Worm (Caenorhabditis elegans) whole organism, L4 larva: Measurements from ENCODE around the gene F53B3.3.
A peak's percentile ranks its signal among the peaks of the same experiment; 100 is the strongest.

Experiments
- D1046.2 ChIP-seq: fragments of 200-800 bp; sonication (Bioruptor generic); IDR thresholded peaks from 2 replicates; pipeline ENCODE4 v1.3.6; 2022; ENCODE audit warnings: missing genetic modification characterization, missing compliant biosample characterization
- F10B5.3 ChIP-seq: sonication (generic microtip); optimal IDR thresholded peaks from 2 replicates; lab custom pipeline; 2016; ENCODE audit warnings: mild to moderate bottlenecking, missing genetic modification characterization, missing compliant biosample characterization
- F44E2.7 ChIP-seq: fragments of 200-800 bp; sonication (Bioruptor generic); IDR thresholded peaks from 2 replicates; pipeline ENCODE4 v2.1.2; 2022; ENCODE audit warnings: missing genetic modification characterization, missing compliant biosample characterization
- Y48G9A.11 ChIP-seq: fragments of 200-800 bp; sonication (Bioruptor generic); IDR thresholded peaks from 2 replicates; pipeline ENCODE4 v1.3.6; 2022; ENCODE audit warnings: missing genetic modification reagents, missing genetic modification characterization, missing compliant biosample characterization
- Y5F2A.4 ChIP-seq: fragments of 200-800 bp; sonication (Bioruptor generic); optimal IDR thresholded peaks from 2 replicates; lab custom pipeline; 2018; ENCODE audit warnings: mild to moderate bottlenecking, missing genetic modification characterization, missing compliant biosample characterization
- aly-2 ChIP-seq: sonication (generic microtip); optimal IDR thresholded peaks from 2 replicates; lab custom pipeline; 2018; ENCODE audit warnings: missing biosample characterization, missing genetic modification characterization
- ama-1 ChIP-seq: fragments of 150-350 bp; optimal IDR thresholded peaks from 2 replicates; lab custom pipeline; 2014; ENCODE audit warnings: inconsistent platforms, mixed read lengths
- ceh-44 ChIP-seq: fragments of 200-800 bp; sonication (Bioruptor generic); IDR thresholded peaks from 2 replicates; pipeline ENCODE4 v1.3.6; 2022; ENCODE audit warnings: missing genetic modification reagents, missing genetic modification characterization, missing compliant biosample characterization
- cey-2 ChIP-seq: sonication (generic microtip); optimal IDR thresholded peaks from 3 replicates; lab custom pipeline; 2017; ENCODE audit warnings: missing genetic modification characterization, mild to moderate bottlenecking, missing compliant biosample characterization, antibody characterized with exemption, borderline replicate concordance; ENCODE audit not compliant: insufficient read depth
- daf-12 ChIP-seq: fragments of 150-350 bp; optimal IDR thresholded peaks from 2 replicates; lab custom pipeline; 2014; ENCODE audit warnings: missing biosample characterization, missing genetic modification reagents, missing genetic modification characterization
- daf-8 ChIP-seq: fragments of 200-800 bp; sonication (Bioruptor generic); IDR thresholded peaks from 2 replicates; pipeline ENCODE4 v1.3.6; 2022; ENCODE audit warnings: missing genetic modification characterization, missing compliant biosample characterization
- dmd-6 ChIP-seq: fragments of 200-800 bp; sonication (Bioruptor generic); IDR thresholded peaks from 2 replicates; pipeline ENCODE4 v1.3.6; 2022; ENCODE audit warnings: missing genetic modification reagents, missing genetic modification characterization, missing compliant biosample characterization
- dpl-1 ChIP-seq: fragments of 150-350 bp; optimal IDR thresholded peaks from 2 replicates; lab custom pipeline; 2014; ENCODE audit warnings: missing biosample characterization, missing genetic modification reagents, missing genetic modification characterization
- dve-1 ChIP-seq: sonication (generic microtip); optimal IDR thresholded peaks from 2 replicates; lab custom pipeline; 2017; ENCODE audit warnings: antibody characterized with exemption, mild to moderate bottlenecking, missing genetic modification characterization, missing compliant biosample characterization; ENCODE audit not compliant: insufficient read depth
- fos-1 ChIP-seq: fragments of 150-350 bp; optimal IDR thresholded peaks from 2 replicates; lab custom pipeline; 2014; ENCODE audit warnings: missing biosample characterization, missing genetic modification characterization
- gei-8 ChIP-seq: fragments of 200-800 bp; sonication (Bioruptor generic); optimal IDR thresholded peaks from 2 replicates; lab custom pipeline; 2018; ENCODE audit warnings: mild to moderate bottlenecking, missing genetic modification characterization, missing compliant biosample characterization
- hlh-11 ChIP-seq: fragments of 200-800 bp; sonication (Bioruptor generic); optimal IDR thresholded peaks from 2 replicates; lab custom pipeline; 2018; ENCODE audit warnings: mild to moderate bottlenecking, missing genetic modification characterization, missing compliant biosample characterization
- hlh-30 ChIP-seq: sonication (generic microtip); optimal IDR thresholded peaks from 2 replicates; lab custom pipeline; 2017; ENCODE audit warnings: antibody characterized with exemption, mild to moderate bottlenecking, missing genetic modification characterization, missing compliant biosample characterization; ENCODE audit not compliant: insufficient read depth
- lin-29 ChIP-seq: fragments of 200-800 bp; sonication (Bioruptor generic); IDR thresholded peaks from 2 replicates; pipeline ENCODE4 v1.3.6; 2022; ENCODE audit warnings: missing genetic modification reagents, missing genetic modification characterization, missing compliant biosample characterization
- lin-38 ChIP-seq: fragments of 200-800 bp; sonication (Bioruptor generic); IDR thresholded peaks from 2 replicates; pipeline ENCODE4 v1.3.6; 2022; ENCODE audit warnings: missing genetic modification reagents, missing genetic modification characterization, missing compliant biosample characterization
- lin-39 ChIP-seq: fragments of 150-350 bp; optimal IDR thresholded peaks from 2 replicates; lab custom pipeline; 2014; ENCODE audit warnings: missing biosample characterization, missing genetic modification reagents, missing genetic modification characterization
- lir-3 ChIP-seq: sonication (generic microtip); optimal IDR thresholded peaks from 2 replicates; lab custom pipeline; 2016; ENCODE audit warnings: mild to moderate bottlenecking, missing genetic modification characterization, missing compliant biosample characterization
- lsy-2 ChIP-seq, 2 experiments: fragments of 150-350 bp in 1 of 2; sonication (generic microtip) in 1 of 2; optimal IDR thresholded peaks; 2 replicates each; lab custom pipeline; 2014 to 2017; ENCODE audit warnings: missing biosample characterization in 2 of 2, missing genetic modification characterization in 2 of 2
- madf-9 ChIP-seq: fragments of 200-800 bp; sonication (Bioruptor generic); conservative IDR thresholded peaks from 2 replicates; pipeline ENCODE4 v1.3.6; 2022; ENCODE audit warnings: missing genetic modification reagents, missing genetic modification characterization, missing compliant biosample characterization
- mdl-1 ChIP-seq, 2 experiments: fragments of 150-350 bp in 1 of 2; sonication (generic microtip) in 1 of 2; optimal IDR thresholded peaks; 2 replicates each; lab custom pipeline; 2014 to 2017; ENCODE audit warnings: missing biosample characterization in 2 of 2, missing genetic modification characterization in 2 of 2
- mdt-29 ChIP-seq: fragments of 200-800 bp; sonication (Bioruptor generic); IDR thresholded peaks from 2 replicates; pipeline ENCODE4 v1.3.6; 2022; ENCODE audit warnings: missing genetic modification reagents, missing genetic modification characterization, missing compliant biosample characterization
- mep-1 ChIP-seq: fragments of 150-350 bp; sonication (generic microtip); optimal IDR thresholded peaks from 3 replicates; lab custom pipeline; 2014; ENCODE audit warnings: missing biosample characterization, missing genetic modification characterization
- mes-2 ChIP-seq: sonication (generic microtip); optimal IDR thresholded peaks from 2 replicates; lab custom pipeline; 2016; ENCODE audit warnings: missing genotype, mild to moderate bottlenecking, missing genetic modification characterization, missing compliant biosample characterization; ENCODE audit not compliant: poor library complexity, severe bottlenecking
- mxl-3 ChIP-seq: fragments of 200-800 bp; sonication (Bioruptor generic); optimal IDR thresholded peaks from 2 replicates; lab custom pipeline; 2018; ENCODE audit warnings: mild to moderate bottlenecking, missing genetic modification characterization, missing compliant biosample characterization
- nhr-25 ChIP-seq: sonication (generic microtip); optimal IDR thresholded peaks from 2 replicates; lab custom pipeline; 2017; ENCODE audit warnings: missing genetic modification characterization, mild to moderate bottlenecking, missing compliant biosample characterization, antibody characterized with exemption, moderate library complexity, borderline replicate concordance; ENCODE audit not compliant: insufficient read depth
- nhr-28 ChIP-seq: fragments of 150-350 bp; optimal IDR thresholded peaks from 2 replicates; lab custom pipeline; 2014; ENCODE audit warnings: missing biosample characterization, missing genetic modification characterization
- nhr-42 ChIP-seq: fragments of 200-800 bp; sonication (Bioruptor generic); IDR thresholded peaks from 2 replicates; pipeline ENCODE4 v1.3.6; 2022; ENCODE audit warnings: missing genetic modification characterization, missing compliant biosample characterization
- nhr-48 ChIP-seq: sonication (generic microtip); optimal IDR thresholded peaks from 2 replicates; lab custom pipeline; 2016; ENCODE audit warnings: mild to moderate bottlenecking, missing genetic modification characterization, missing compliant biosample characterization
- nhr-76 ChIP-seq: fragments of 150-350 bp; optimal IDR thresholded peaks from 2 replicates; lab custom pipeline; 2014; ENCODE audit warnings: missing biosample characterization, missing genetic modification characterization
- nhr-77 ChIP-seq: fragments of 150-350 bp; optimal IDR thresholded peaks from 2 replicates; lab custom pipeline; 2014; ENCODE audit warnings: missing biosample characterization, missing genetic modification characterization
- saeg-2 ChIP-seq: fragments of 200-800 bp; sonication (Bioruptor generic); IDR thresholded peaks from 2 replicates; pipeline ENCODE4 v1.3.6; 2022; ENCODE audit warnings: missing genetic modification reagents, missing genetic modification characterization, missing compliant biosample characterization
- set-16 ChIP-seq: fragments of 200-800 bp; sonication (Bioruptor generic); IDR thresholded peaks from 2 replicates; pipeline ENCODE4 v1.3.6; 2022; ENCODE audit warnings: missing genetic modification reagents, missing genetic modification characterization, missing compliant biosample characterization
- snpc-1.2 ChIP-seq: fragments of 200-800 bp; sonication (Bioruptor generic); IDR thresholded peaks from 2 replicates; pipeline ENCODE4 v1.3.6; 2022; ENCODE audit warnings: missing genetic modification reagents, missing genetic modification characterization, missing compliant biosample characterization
- snpc-4 ChIP-seq: fragments of 150-350 bp; optimal IDR thresholded peaks from 2 replicates; lab custom pipeline; 2014; ENCODE audit warnings: missing biosample characterization, missing genetic modification characterization
- spr-1 ChIP-seq: sonication (generic microtip); optimal IDR thresholded peaks from 2 replicates; lab custom pipeline; 2016; ENCODE audit warnings: mild to moderate bottlenecking, missing genetic modification characterization, missing compliant biosample characterization
- unc-39 ChIP-seq: sonication (generic microtip); optimal IDR thresholded peaks from 2 replicates; lab custom pipeline; 2017; ENCODE audit warnings: missing biosample characterization, missing genetic modification characterization
- unc-62 ChIP-seq, 3 experiments: fragments of 150-350 bp in 1 of 3; sonication (generic microtip); optimal IDR thresholded peaks in 2 of 3; peaks in 1 of 3; 1 replicate in 1 of 3; 2 replicates in 2 of 3; lab custom pipeline; 2014 to 2017; ENCODE audit warnings: missing biosample characterization in 3 of 3, missing genetic modification characterization in 3 of 3, missing genetic modification reagents in 3 of 3, missing genotype in 1 of 3
- zfp-3 ChIP-seq: fragments of 200-800 bp; sonication (Bioruptor generic); conservative IDR thresholded peaks from 2 replicates; pipeline ENCODE4 v1.3.6; 2022; ENCODE audit warnings: missing genetic modification reagents, missing genetic modification characterization, missing compliant biosample characterization
- ztf-7 ChIP-seq: fragments of 150-350 bp; optimal IDR thresholded peaks from 2 replicates; lab custom pipeline; 2014; ENCODE audit warnings: missing biosample characterization, missing genetic modification characterization

F53B3.3 gene

DNA sequence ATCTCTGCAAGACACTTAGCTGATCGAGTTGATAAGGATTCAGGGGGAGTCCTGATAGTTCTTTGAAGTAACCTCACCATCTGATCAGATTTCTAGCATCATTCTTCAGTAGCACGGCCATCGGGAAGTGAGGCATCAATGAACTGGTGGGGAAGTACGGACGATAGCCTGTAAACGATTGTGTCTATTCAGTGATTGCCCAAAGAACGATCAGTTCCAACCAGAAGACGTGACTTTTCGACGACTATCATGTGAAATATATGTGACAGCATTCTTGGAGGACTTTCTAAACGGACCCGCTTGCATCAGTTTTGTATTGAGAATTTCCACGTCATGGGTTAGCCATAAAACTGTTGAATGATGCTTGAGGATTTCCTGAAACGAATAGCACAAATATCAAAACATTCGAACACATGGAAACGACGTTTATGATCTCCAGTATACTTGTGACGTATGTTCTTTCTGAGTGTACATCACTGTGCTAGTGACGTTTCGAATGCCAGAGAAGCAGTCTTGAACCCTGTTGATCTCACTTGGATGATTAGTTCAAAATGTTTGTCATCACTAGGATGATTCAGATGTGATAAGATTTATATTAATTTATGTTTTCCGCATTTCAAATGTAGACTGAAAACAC is 22.2 kb upstream of the F53B3.3 start (continued):
- TF ChIP-seq nhr-76 (tag; lab: Kevin White, UChicago) = no peak
- 0 out of 2 replicates have a peak, but pooled peaks have one; percentile 15 for TF ChIP-seq zfp-3 (GFP tag; lab: Robert Waterston, UW)
- no peak for TF ChIP-seq F44E2.7 (GFP tag; lab: Robert Waterston, UW)
- TF ChIP-seq lir-3 (tag; lab: Kevin White, UChicago) = no peak
- no peak for TF ChIP-seq Y48G9A.11
- TF ChIP-seq nhr-48 (tag; lab: Kevin White, UChicago) = peak; percentile 71
- no peak for TF ChIP-seq ztf-7 (tag; lab: Kevin White, UChicago)
- TF ChIP-seq gei-8 = no peak
- TF ChIP-seq madf-9 = no peak
- no peak for TF ChIP-seq dpl-1 (GFP tag; lab: Kevin White, UChicago)
- TF ChIP-seq lin-29 = no peak
- TF ChIP-seq mes-2 (tag; lab: Kevin White, UChicago) = peak; percentile 18
- no peak for TF ChIP-seq aly-2
- TF ChIP-seq saeg-2 (GFP tag; lab: Robert Waterston, UW) = no peak
- 0 out of 2 replicates have a peak, but pooled peaks have one; percentile 14 for TF ChIP-seq dmd-6 (GFP tag; lab: Robert Waterston, UW)
- TF ChIP-seq nhr-28 (tag; lab: Kevin White, UChicago) = peak; percentile 55
- no peak for TF ChIP-seq nhr-77 (tag; lab: Kevin White, UChicago)
- no peak for TF ChIP-seq daf-8 (GFP tag; lab: Robert Waterston, UW)
- TF ChIP-seq ceh-44 = no peak
- no peak for TF ChIP-seq lin-38
- no peak for TF ChIP-seq cey-2 (tag; lab: Kevin White, UChicago)
- TF ChIP-seq set-16 (GFP tag; lab: Robert Waterston, UW) = no peak
- no peak for TF ChIP-seq mep-1 (tag; lab: Kevin White, UChicago)
- TF ChIP-seq F10B5.3 (tag; lab: Kevin White, UChicago) = no peak
- TF ChIP-seq lin-39 (tag; lab: Kevin White, UChicago) = no peak
- TF ChIP-seq hlh-11 = peak; percentile 35

ce11 chrX:2891879-2892278 is 20.9 kb upstream of the F53B3.3 start:
- no peak for TF ChIP-seq unc-39
- TF ChIP-seq snpc-1.2 (GFP tag; lab: Robert Waterston, UW) = 0 out of 2 replicates have a peak, but pooled peaks have one; percentile 40
- TF ChIP-seq mdt-29 = 0 out of 2 replicates have a peak, but pooled peaks have one; percentile 19
- TF ChIP-seq nhr-42 (GFP tag; lab: Robert Waterston, UW) = 0 out of 2 replicates have a peak, but pooled peaks have one; percentile 58
- TF ChIP-seq snpc-4 (tag; lab: Kevin White, UChicago) = peak; percentile 73
- TF ChIP-seq, all 104 proteins: peak for 4

DNA sequence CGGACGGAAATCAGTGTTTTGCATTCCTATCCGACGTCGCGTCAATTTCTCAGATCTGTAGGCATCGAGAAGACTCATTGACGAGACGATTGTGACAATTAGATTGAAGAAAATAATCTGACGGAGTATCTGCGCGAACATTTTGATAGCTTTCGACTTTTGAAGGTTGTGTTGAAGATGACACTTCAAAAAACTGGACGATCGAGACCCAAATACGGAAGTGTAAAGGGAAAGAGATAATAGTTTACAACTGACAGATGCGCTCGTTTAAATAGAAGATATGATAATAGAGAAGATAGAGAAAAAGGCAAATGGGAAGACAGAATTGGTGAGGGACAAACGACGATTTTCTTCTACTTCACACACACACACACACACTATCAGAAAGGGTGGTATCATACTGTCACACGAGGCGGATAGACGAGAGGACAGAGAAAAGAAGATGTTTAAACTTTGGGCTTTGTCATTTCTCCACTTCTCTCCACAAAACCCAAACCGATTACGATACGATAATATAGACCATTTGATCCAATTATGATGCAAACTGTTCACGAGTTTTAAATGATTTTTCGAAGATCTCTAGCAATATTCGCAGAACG is 20.3 kb upstream of the F53B3.3 start, which contains the start of gene B0410.3:
B0410.3 (minus strand) TSS at position 351 of the 599 bp plus-strand sequence.
- TF ChIP-seq mxl-3 = peak; percentile 83
- TF ChIP-seq dve-1 = peak; percentile 70
- TF ChIP-seq ama-1 = peak; percentile 89
- no peak for TF ChIP-seq set-16 (GFP tag; lab: Robert Waterston, UW)
- TF ChIP-seq fos-1 (tag; lab: Kevin White, UChicago) = no peak
- TF ChIP-seq mdt-29 = no peak
- peak; percentile 59 for TF ChIP-seq cey-2 (tag; lab: Kevin White, UChicago)
- peak in 1 of 2 experiments; percentile 36 for TF ChIP-seq lsy-2 (tag; optimal IDR thresholded peaks at IDR 0.05; lab: Kevin White, UChicago)
- TF ChIP-seq hlh-30 (tag; lab: Kevin White, UChicago) = peak; percentile 74
- peak; percentile 56 to 84 for TF ChIP-seq mdl-1 (tag; optimal IDR thresholded peaks at IDR 0.05; lab: Kevin White, UChicago)
- no peak for TF ChIP-seq nhr-42 (GFP tag; lab: Robert Waterston, UW)
- no peak for TF ChIP-seq D1046.2 (GFP tag; lab: Robert Waterston, UW)
- no peak for TF ChIP-seq F44E2.7 (GFP tag; lab: Robert Waterston, UW)
- peak; percentile 83 for TF ChIP-seq nhr-25 (tag; lab: Kevin White, UChicago)
- no peak for TF ChIP-seq Y48G9A.11
- TF ChIP-seq nhr-48 (tag; lab: Kevin White, UChicago) = peak; percentile 77
- peak in 1 of 2 experiments; percentile 81 for TF ChIP-seq unc-62 (GFP tag; optimal IDR thresholded peaks at IDR 0.05 in 1 of 2; lab: Kevin White, UChicago)
- no peak for TF ChIP-seq unc-62 (tag; optimal IDR thresholded peaks at IDR 0.05; lab: Kevin White, UChicago)
- TF ChIP-seq dpl-1 (GFP tag; lab: Kevin White, UChicago) = no peak
- no peak for TF ChIP-seq Y5F2A.4
- TF ChIP-seq mes-2 (tag; lab: Kevin White, UChicago) = peak; percentile 5
- peak; percentile 19 for TF ChIP-seq spr-1 (tag; lab: Kevin White, UChicago)
- peak; percentile 86 for TF ChIP-seq nhr-28 (tag; lab: Kevin White, UChicago)
- TF ChIP-seq daf-12 = no peak
